Fruit fly (Drosophila melanogaster) S2 (cell line): Measurements from ENCODE around the gene isoQC.

ENCODE experiments used
- CG8478 ChIP-seq: fragments of >200 bp; optimal IDR thresholded peaks from 2 replicates; lab custom pipeline; 2018
- CTCF ChIP-seq, 2 experiments: fragments of >200 bp; optimal IDR thresholded peaks; 2 replicates each; lab custom pipeline; 2018

The isoQC gene

dm6 chr3L:20509121-20509934, 35.1 kb downstream of the isoQC start:
- no peak for TF ChIP-seq CTCF (optimal IDR thresholded peaks at IDR 0.05; lab: Kevin White, UChicago)
- TF ChIP-seq CG8478, result no peak

- TF ChIP-seq CTCF (optimal IDR thresholded peaks at IDR 0.05; lab: Kevin White, UChicago) (no peak), CG8478 (no peak)
Measured at dm6 chr3L:20511499-20512108, 37.3 kb downstream of the isoQC start.

dm6 chr3L:20514101-20514500, 39.8 kb downstream of the isoQC start:
- no peak for TF ChIP-seq CG8478
- no peak for TF ChIP-seq CTCF (optimal IDR thresholded peaks at IDR 0.05; lab: Kevin White, UChicago)

- TF ChIP-seq CTCF (optimal IDR thresholded peaks at IDR 0.05; lab: Kevin White, UChicago) (peak; percentile 39 to 42), CG8478 (no peak)
Measured at dm6 chr3L:20516519-20517178, 42.4 kb downstream of the isoQC start.

dm6 chr3L:20517179-20517834, 43.0 kb downstream of the isoQC start:
- TF ChIP-seq CTCF (optimal IDR thresholded peaks at IDR 0.05; lab: Kevin White, UChicago) (no peak), CG8478 (no peak)

- TF ChIP-seq CG8478, result no peak
- no peak for TF ChIP-seq CTCF (optimal IDR thresholded peaks at IDR 0.05; lab: Kevin White, UChicago)
Measured at dm6 chr3L:20517897-20518804, 43.9 kb downstream of the isoQC start.

dm6 chr3L:20518805-20519503, 44.7 kb downstream of the isoQC start, which contains the start of gene BNIP3:
TSS of gene BNIP3 (minus strand) at chr3L:20519393.
- TF ChIP-seq CG8478 (no peak), CTCF (optimal IDR thresholded peaks at IDR 0.05; lab: Kevin White, UChicago) (no peak)

dm6 chr3L:20520687-20521169, 46.5 kb downstream of the isoQC start, which contains the start of the genes mTerf3 and CG5104:
TSS of gene mTerf3 (minus strand) at chr3L:20520772.
TSS of gene CG5104 (plus strand) at chr3L:20521009.
- TF ChIP-seq CG8478 (no peak), CTCF (optimal IDR thresholded peaks at IDR 0.05; lab: Kevin White, UChicago) (no peak)

- TF ChIP-seq CG8478 (no peak), CTCF (optimal IDR thresholded peaks at IDR 0.05; lab: Kevin White, UChicago) (no peak)
Measured at dm6 chr3L:20524409-20525010, 50.2 kb downstream of the isoQC start.

- no peak for TF ChIP-seq CTCF (optimal IDR thresholded peaks at IDR 0.05; lab: Kevin White, UChicago)
- TF ChIP-seq CG8478, result no peak
Measured at dm6 chr3L:20525743-20526142, 51.5 kb downstream of the isoQC start.

dm6 chr3L:20526143-20526195, 51.7 kb downstream of the isoQC start, which contains the start of gene Pss:
TSS of gene Pss (minus strand) at chr3L:20526174.
- TF ChIP-seq CG8478 (no peak), CTCF (optimal IDR thresholded peaks at IDR 0.05; lab: Kevin White, UChicago) (no peak)

- TF ChIP-seq CTCF (optimal IDR thresholded peaks at IDR 0.05; lab: Kevin White, UChicago) (no peak), CG8478 (no peak)
Measured at dm6 chr3L:20526196-20526740, 52.0 kb downstream of the isoQC start, which contains the start of gene Nubp2. TSS of gene Nubp2 (plus strand) at chr3L:20526576.
